Worm (Caenorhabditis elegans) whole organism, L3 larva: ENCODE measurements around the gene F13A2.3.
A peak's percentile ranks its signal among the peaks of the same experiment; 100 is the strongest.

Source experiments
- ZK546.5 ChIP-seq: sonication (generic microtip); optimal IDR thresholded peaks from 2 replicates; lab custom pipeline; 2017; ENCODE audit warnings: missing biosample characterization, missing genetic modification characterization
- aly-2 ChIP-seq: fragments of 150-350 bp; optimal IDR thresholded peaks from 2 replicates; lab custom pipeline; 2014; ENCODE audit warnings: missing biosample characterization, missing genetic modification characterization
- ama-1 ChIP-seq: fragments of 150-350 bp; optimal IDR thresholded peaks from 2 replicates; lab custom pipeline; 2018
- ceh-16 ChIP-seq: sonication (generic microtip); optimal IDR thresholded peaks from 2 replicates; lab custom pipeline; 2017; ENCODE audit warnings: missing biosample characterization, missing genetic modification characterization
- ceh-28 ChIP-seq: fragments of 150-350 bp; optimal IDR thresholded peaks from 2 replicates; lab custom pipeline; 2014; ENCODE audit warnings: missing biosample characterization, missing genetic modification reagents, missing genetic modification characterization
- ceh-82 ChIP-seq: fragments of 150-350 bp; optimal IDR thresholded peaks from 2 replicates; lab custom pipeline; 2014; ENCODE audit warnings: missing biosample characterization, missing genetic modification characterization
- ceh-9 ChIP-seq: sonication (generic microtip); optimal IDR thresholded peaks from 2 replicates; lab custom pipeline; 2018; ENCODE audit warnings: missing biosample characterization, missing genetic modification characterization
- daf-12 ChIP-seq: fragments of 150-350 bp; optimal IDR thresholded peaks from 2 replicates; lab custom pipeline; 2014; ENCODE audit warnings: missing biosample characterization, missing genetic modification reagents, missing genetic modification characterization
- egl-27 ChIP-seq: sonication (generic microtip); optimal IDR thresholded peaks from 4 replicates; lab custom pipeline; 2017; ENCODE audit warnings: missing biosample characterization, missing genetic modification reagents, missing genetic modification characterization
- elt-1 ChIP-seq: fragments of 150-350 bp; optimal IDR thresholded peaks from 2 replicates; lab custom pipeline; 2014; ENCODE audit warnings: missing biosample characterization, missing genetic modification characterization
- elt-2 ChIP-seq: sonication (generic microtip); optimal IDR thresholded peaks from 2 replicates; lab custom pipeline; 2016; ENCODE audit warnings: missing genetic modification reagents, mild to moderate bottlenecking, missing genetic modification characterization, missing compliant biosample characterization
- elt-3 ChIP-seq, 3 experiments: fragments of 150-350 bp in 1 of 3; sonication (generic microtip) in 2 of 3; optimal IDR thresholded peaks; 2 replicates in 2 of 3; 4 replicates in 1 of 3; lab custom pipeline; 2014 to 2017; ENCODE audit warnings: missing biosample characterization in 3 of 3, missing genetic modification characterization in 3 of 3
- eor-1 ChIP-seq, 2 experiments: fragments of 150-350 bp; optimal IDR thresholded peaks; 2 replicates each; lab custom pipeline; 2014 to 2018; ENCODE audit warnings: missing biosample characterization in 2 of 2, missing genetic modification characterization in 2 of 2
- fkh-2 ChIP-seq: fragments of 150-350 bp; optimal IDR thresholded peaks from 2 replicates; lab custom pipeline; 2014; ENCODE audit warnings: missing biosample characterization, missing genetic modification reagents, missing genetic modification characterization
- hmg-11 ChIP-seq: sonication (generic microtip); optimal IDR thresholded peaks from 2 replicates; lab custom pipeline; 2016; ENCODE audit warnings: missing genetic modification characterization, missing compliant biosample characterization
- lin-15B ChIP-seq: fragments of 150-350 bp; optimal IDR thresholded peaks from 2 replicates; lab custom pipeline; 2014; ENCODE audit warnings: missing biosample characterization, missing genetic modification characterization
- lin-39 ChIP-seq: fragments of 150-350 bp; optimal IDR thresholded peaks from 2 replicates; lab custom pipeline; 2018; ENCODE audit warnings: missing biosample characterization, missing genetic modification reagents, missing genetic modification characterization
- lsy-12 ChIP-seq: sonication (generic microtip); optimal IDR thresholded peaks from 2 replicates; lab custom pipeline; 2016; ENCODE audit warnings: mild to moderate bottlenecking, missing genetic modification characterization, missing compliant biosample characterization
- mdl-1 ChIP-seq: fragments of 150-350 bp; optimal IDR thresholded peaks from 2 replicates; lab custom pipeline; 2014; ENCODE audit warnings: missing biosample characterization, missing genetic modification characterization
- mml-1 ChIP-seq: fragments of 150-350 bp; sonication (generic microtip); optimal IDR thresholded peaks from 3 replicates; lab custom pipeline; 2014; ENCODE audit warnings: missing biosample characterization, missing genetic modification characterization
- nhr-11 ChIP-seq: fragments of 150-350 bp; optimal IDR thresholded peaks from 2 replicates; lab custom pipeline; 2014; ENCODE audit warnings: missing biosample characterization, missing genetic modification characterization
- nhr-237 ChIP-seq: fragments of 150-350 bp; optimal IDR thresholded peaks from 2 replicates; lab custom pipeline; 2014; ENCODE audit warnings: missing biosample characterization, missing genetic modification characterization
- nhr-25 ChIP-seq: sonication (generic microtip); optimal IDR thresholded peaks from 2 replicates; lab custom pipeline; 2017; ENCODE audit warnings: missing biosample characterization, missing genetic modification characterization
- nhr-28 ChIP-seq: fragments of 150-350 bp; optimal IDR thresholded peaks from 2 replicates; lab custom pipeline; 2014; ENCODE audit warnings: missing biosample characterization, missing genetic modification characterization
- nhr-43 ChIP-seq: sonication (generic microtip); optimal IDR thresholded peaks from 2 replicates; lab custom pipeline; 2016; ENCODE audit warnings: mild to moderate bottlenecking, missing genetic modification characterization, missing compliant biosample characterization; ENCODE audit not compliant: poor library complexity, severe bottlenecking
- nhr-67 ChIP-seq: fragments of 150-350 bp; optimal IDR thresholded peaks from 2 replicates; lab custom pipeline; 2014; ENCODE audit warnings: missing biosample characterization, missing genetic modification characterization
- pqm-1 ChIP-seq: fragments of 150-350 bp; optimal IDR thresholded peaks from 2 replicates; lab custom pipeline; 2017; ENCODE audit warnings: missing biosample characterization, missing genetic modification characterization, inconsistent platforms
- sea-2 ChIP-seq: fragments of 150-350 bp; sonication (generic microtip); optimal IDR thresholded peaks from 4 replicates; lab custom pipeline; 2014; ENCODE audit warnings: missing biosample characterization, missing genetic modification reagents, missing genetic modification characterization
- skn-1 ChIP-seq: fragments of 150-350 bp; optimal IDR thresholded peaks from 2 replicates; lab custom pipeline; 2014; ENCODE audit warnings: missing biosample characterization, missing genetic modification characterization
- tbx-2 ChIP-seq: sonication (generic microtip); optimal IDR thresholded peaks from 2 replicates; lab custom pipeline; 2016; ENCODE audit warnings: mild to moderate bottlenecking, missing genetic modification characterization, missing compliant biosample characterization
- unc-39 ChIP-seq: sonication (generic microtip); optimal IDR thresholded peaks from 4 replicates; lab custom pipeline; 2017; ENCODE audit warnings: missing biosample characterization, missing genetic modification characterization

The F13A2.3 gene

DNA sequence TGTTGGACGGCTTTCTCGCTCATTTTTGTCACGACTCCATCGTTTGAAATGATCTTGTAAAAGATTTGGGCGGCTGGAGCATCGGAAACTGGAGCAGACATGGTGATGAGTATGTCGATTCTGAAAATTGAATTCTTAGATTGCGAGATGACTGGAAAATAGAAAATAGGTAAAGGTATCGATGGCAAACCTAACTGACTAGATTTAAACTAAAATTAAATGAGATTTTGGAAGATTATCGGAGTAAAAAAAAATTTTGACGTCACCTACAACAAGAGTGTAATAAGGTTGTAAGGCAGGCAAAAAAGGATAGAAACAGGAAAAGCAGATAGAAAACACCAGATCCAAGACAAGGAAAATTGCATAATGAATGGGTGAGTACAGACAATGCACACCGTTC lies 25.3 kb upstream of the F13A2.3 start, which contains the start of gene skr-14:
skr-14 (minus strand) TSS at position 101 of the 400 bp plus-strand sequence.
- TF ChIP-seq nhr-25: no peak
- no peak for TF ChIP-seq elt-3 (tag; optimal IDR thresholded peaks at IDR 0.05; lab: Kevin White, UChicago)
- no peak for TF ChIP-seq tbx-2 (tag; lab: Kevin White, UChicago)
- no peak for TF ChIP-seq unc-39
- TF ChIP-seq ama-1 (lab: Kevin White, UChicago): no peak
- TF ChIP-seq lin-39 (tag; lab: Kevin White, UChicago): no peak
- no peak for TF ChIP-seq aly-2
- no peak for TF ChIP-seq mdl-1 (tag; lab: Kevin White, UChicago)
- no peak for TF ChIP-seq mml-1 (tag; lab: Kevin White, UChicago)
- TF ChIP-seq nhr-11 (tag; lab: Kevin White, UChicago): no peak

DNA sequence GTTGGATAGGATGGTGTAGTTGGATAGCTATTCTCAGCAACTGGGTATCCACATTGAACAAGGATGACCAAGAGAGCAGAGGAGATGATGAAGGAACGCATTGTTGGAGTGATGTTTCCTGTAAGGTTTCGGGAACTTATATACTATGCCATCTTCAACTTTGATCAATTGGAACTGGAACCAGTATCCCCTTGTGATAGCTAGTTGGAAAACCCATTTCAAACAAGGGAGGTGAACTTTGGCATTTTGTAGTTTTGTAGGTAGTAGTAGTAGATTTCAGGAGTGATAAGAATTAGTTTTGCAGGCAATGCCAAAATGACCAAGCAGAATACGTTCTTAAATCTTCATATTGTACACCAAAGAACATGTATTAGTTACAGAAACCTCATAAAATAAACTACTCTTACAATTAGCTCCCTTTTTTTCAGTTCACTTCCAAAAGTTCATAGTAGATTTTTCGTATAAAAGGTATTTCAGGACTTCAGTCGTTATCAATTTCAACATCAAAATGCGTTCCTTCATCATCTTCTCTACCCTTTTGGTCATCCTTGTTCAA lies 23.7 kb upstream of the F13A2.3 start, which contains the start of the genes Y47D7A.7 and Y47D7A.2:
Y47D7A.7 (minus strand) TSS at position 101 of the 556 bp plus-strand sequence.
Y47D7A.2 (plus strand) TSS at position 506 of the 556 bp plus-strand sequence.
- TF ChIP-seq ceh-82 (tag; lab: Kevin White, UChicago): no peak
- TF ChIP-seq daf-12 (tag; lab: Kevin White, UChicago): no peak
- no peak for TF ChIP-seq nhr-67

- TF ChIP-seq nhr-25 (no peak), elt-3 (tag; optimal IDR thresholded peaks at IDR 0.05; lab: Kevin White, UChicago) (no peak), eor-1 (tag; optimal IDR thresholded peaks at IDR 0.05; lab: Kevin White, UChicago) (no peak), mdl-1 (tag; lab: Kevin White, UChicago) (no peak), ZK546.5 (tag; lab: Kevin White, UChicago) (no peak), sea-2 (GFP tag; lab: Kevin White, UChicago) (no peak), nhr-237 (no peak)
Observed at ce11 chrV:4418116-4418515, 22.0 kb upstream of the F13A2.3 start, which contains the start of gene Y47D7A.6. Gene Y47D7A.6 (minus strand): TSS chrV:4418216.

DNA sequence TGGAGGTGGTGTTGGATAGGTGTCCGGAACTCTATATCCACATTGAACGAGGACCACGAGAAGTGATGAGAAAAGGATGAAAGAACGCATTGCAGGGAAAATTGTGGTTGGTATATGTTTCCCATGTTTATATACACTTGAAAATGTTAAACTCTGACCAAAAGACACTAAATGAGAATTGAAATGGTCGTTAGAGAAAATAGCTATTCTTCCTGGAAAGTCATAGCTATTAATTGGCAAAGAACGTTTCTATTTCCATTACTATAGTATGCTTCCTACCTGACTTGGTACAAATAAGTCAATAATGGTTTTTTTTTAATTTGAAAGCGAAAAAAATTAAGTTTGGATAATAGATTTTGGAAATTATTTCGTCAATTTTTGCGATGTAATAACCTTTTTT lies 20.6 kb upstream of the F13A2.3 start, which contains the start of gene Y47D7A.18:
Y47D7A.18 (minus strand) TSS at position 101 of the 400 bp plus-strand sequence.
- TF ChIP-seq ceh-16 (tag; lab: Kevin White, UChicago) (no peak), nhr-28 (tag; lab: Kevin White, UChicago) (no peak)

DNA sequence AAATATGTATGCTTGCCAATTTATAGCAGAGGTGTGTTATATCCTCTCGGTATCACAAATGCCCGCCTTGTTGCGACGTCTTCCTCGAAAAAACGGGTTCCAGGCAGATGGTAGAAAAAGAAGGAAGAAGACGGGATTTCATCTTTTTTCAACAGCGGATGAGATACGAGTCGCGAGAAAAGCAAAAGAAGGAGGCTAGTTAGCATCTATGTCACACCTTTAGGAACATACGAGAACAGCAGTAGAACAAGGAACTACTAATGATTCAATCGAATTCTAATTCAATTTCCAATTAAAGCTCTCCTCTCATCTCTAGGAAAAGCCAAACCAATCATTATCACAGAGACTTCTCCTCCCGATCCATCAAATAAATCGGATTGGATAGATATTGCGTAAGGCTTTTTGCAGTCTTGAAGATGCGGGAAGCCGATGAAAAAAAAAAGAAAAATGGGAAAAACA lies 18.5 kb upstream of the F13A2.3 start, which contains the start of gene grl-5:
grl-5 (minus strand) TSS at position 51 of the 459 bp plus-strand sequence.
- TF ChIP-seq nhr-28 (tag; lab: Kevin White, UChicago) (no peak), nhr-43 (peak; percentile 18)

ce11 chrV:4411714-4412113 lies 15.6 kb upstream of the F13A2.3 start, which contains the start of gene Y47D7A.17:
Gene Y47D7A.17 (minus strand): TSS chrV:4411814.
- no peak for TF ChIP-seq eor-1 (tag; optimal IDR thresholded peaks at IDR 0.05; lab: Kevin White, UChicago)
- TF ChIP-seq aly-2: no peak
- no peak for TF ChIP-seq nhr-28 (tag; lab: Kevin White, UChicago)
- no peak for TF ChIP-seq elt-3 (tag; optimal IDR thresholded peaks at IDR 0.05; lab: Kevin White, UChicago)
- TF ChIP-seq elt-2 (tag; lab: Kevin White, UChicago): no peak
- TF ChIP-seq elt-1 (tag; lab: Kevin White, UChicago): no peak
- TF ChIP-seq nhr-11 (tag; lab: Kevin White, UChicago): no peak
- no peak for TF ChIP-seq fkh-2 (tag; lab: Kevin White, UChicago)
- no peak for TF ChIP-seq ceh-82 (tag; lab: Kevin White, UChicago)
- no peak for TF ChIP-seq ama-1 (lab: Kevin White, UChicago)
- no peak for TF ChIP-seq mml-1 (tag; lab: Kevin White, UChicago)

DNA sequence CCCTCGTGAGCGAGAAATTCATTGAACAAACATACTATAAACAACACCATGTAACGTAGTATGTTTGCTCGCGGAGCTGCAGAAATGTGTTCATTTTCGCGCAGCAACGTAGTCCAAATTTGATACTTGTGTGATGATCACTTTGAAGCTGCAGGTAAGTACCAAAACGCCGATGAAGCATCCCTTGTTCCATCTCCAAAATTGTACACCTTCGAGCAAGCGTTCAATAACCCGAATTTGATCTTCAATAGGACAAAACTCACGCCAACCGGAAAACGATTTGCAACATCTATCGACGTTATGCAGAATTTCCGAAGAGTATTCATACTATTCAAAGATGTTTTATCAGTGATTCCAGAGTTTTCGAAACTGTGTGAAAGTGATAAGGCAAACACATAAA lies 14.5 kb upstream of the F13A2.3 start, which contains the start of gene Y47D7A.3:
Y47D7A.3 (plus strand) TSS at position 301 of the 400 bp plus-strand sequence.
- TF ChIP-seq unc-39: no peak
- no peak for TF ChIP-seq nhr-43
- TF ChIP-seq pqm-1 (tag; lab: Kevin White, UChicago): no peak
- TF ChIP-seq mml-1 (tag; lab: Kevin White, UChicago): no peak
- no peak for TF ChIP-seq tbx-2 (tag; lab: Kevin White, UChicago)
- TF ChIP-seq ceh-9 (tag; lab: Kevin White, UChicago): no peak
- TF ChIP-seq ceh-28 (tag; lab: Kevin White, UChicago): no peak
- no peak for TF ChIP-seq daf-12 (tag; lab: Kevin White, UChicago)
- no peak for TF ChIP-seq skn-1
- TF ChIP-seq lin-15B (tag; lab: Kevin White, UChicago): no peak
- TF ChIP-seq lsy-12 (tag; lab: Kevin White, UChicago): no peak
- no peak for TF ChIP-seq hmg-11 (tag; lab: Kevin White, UChicago)
- no peak for TF ChIP-seq egl-27 (tag; lab: Kevin White, UChicago)
